Fruit fly (Drosophila melanogaster): Measurements from ENCODE around the gene CG11756.

dm6 chrX:11322257-11322656, 25.7 kb upstream of the CG11756 start, which contains the start of gene sisA:
- no peak for TF ChIP-seq Doc2 (GFP tag; IDR thresholded peaks at IDR 0.05)
- no peak for TF ChIP-seq CG7839 (tag; optimal IDR thresholded peaks at IDR 0.05)
- no peak for TF ChIP-seq C15 (GFP tag; IDR thresholded peaks at IDR 0.05)
- TF ChIP-seq Vsx1 (GFP tag; optimal IDR thresholded peaks at IDR 0.05): no peak
